Fruit fly (Drosophila melanogaster) whole organism, embryonic: ENCODE measurements around the gene CG44428.

ENCODE experiments used
- Abd-B ChIP-seq: fragments of 200-800 bp; sonication (Bioruptor generic); optimal IDR thresholded peaks from 2 replicates; lab custom pipeline; 2018; ENCODE audit warnings: missing biosample characterization, mild to moderate bottlenecking, missing genetic modification characterization, moderate library complexity
- Adf1 ChIP-seq: fragments of 200-800 bp; sonication (Bioruptor generic); IDR thresholded peaks from 2 replicates; pipeline ENCODE4 v1.3.6; 2022; ENCODE audit warnings: missing biosample characterization, missing genetic modification characterization
- Bgb ChIP-seq: fragments of 200-800 bp; sonication (Bioruptor generic); IDR thresholded peaks from 2 replicates; pipeline ENCODE4 v1.3.6; 2022; ENCODE audit warnings: missing biosample characterization, missing genetic modification characterization; ENCODE audit not compliant: partially characterized antibody
- CG10654 ChIP-seq: fragments of 200-800 bp; sonication (Bioruptor generic); optimal IDR thresholded peaks from 2 replicates; lab custom pipeline; 2016; ENCODE audit warnings: missing biosample characterization, missing genetic modification characterization
- CG14014 ChIP-seq: fragments of 200-800 bp; sonication (Bioruptor generic); IDR thresholded peaks from 2 replicates; pipeline ENCODE4 v1.3.6; 2022; ENCODE audit warnings: missing biosample characterization, missing genetic modification characterization
- CG15479 ChIP-seq: fragments of 200-800 bp; sonication (Bioruptor generic); optimal IDR thresholded peaks from 3 replicates; lab custom pipeline; 2019; ENCODE audit warnings: missing biosample characterization, mild to moderate bottlenecking, missing genetic modification characterization, moderate library complexity
- CG18599 ChIP-seq: fragments of 200-800 bp; sonication (Bioruptor generic); optimal IDR thresholded peaks from 3 replicates; lab custom pipeline; 2017; ENCODE audit warnings: missing biosample characterization, missing genetic modification characterization, mild to moderate bottlenecking, moderate library complexity, missing genetic modification reagents
- CG2129 ChIP-seq: fragments of 200-800 bp; sonication (Bioruptor generic); IDR thresholded peaks from 2 replicates; pipeline ENCODE4 v1.3.6; 2022; ENCODE audit warnings: missing biosample characterization, missing genetic modification characterization; ENCODE audit not compliant: partially characterized antibody
- CG2199 ChIP-seq: fragments of 200-800 bp; sonication (Bioruptor generic); IDR thresholded peaks from 3 replicates; pipeline ENCODE4 v1.3.6; 2022; ENCODE audit warnings: missing biosample characterization, missing genetic modification characterization
- CG4730 ChIP-seq: fragments of 200-800 bp; sonication (Bioruptor generic); IDR thresholded peaks from 2 replicates; pipeline ENCODE4 v1.3.6; 2022; ENCODE audit warnings: missing biosample characterization, missing genetic modification characterization
- CG4854 ChIP-seq: fragments of 200-800 bp; sonication (Bioruptor generic); optimal IDR thresholded peaks from 2 replicates; lab custom pipeline; 2016; ENCODE audit warnings: missing biosample characterization, missing genetic modification characterization, inconsistent platforms
- CG7556 ChIP-seq: fragments of 200-800 bp; sonication (Bioruptor generic); optimal IDR thresholded peaks from 2 replicates; lab custom pipeline; 2017; ENCODE audit warnings: missing biosample characterization, mild to moderate bottlenecking, missing genetic modification characterization
- CG9609 ChIP-seq: fragments of 200-800 bp; sonication (Bioruptor generic); optimal IDR thresholded peaks from 3 replicates; lab custom pipeline; 2016; ENCODE audit warnings: missing biosample characterization, missing genetic modification characterization
- Dbx ChIP-seq: fragments of 200-800 bp; sonication (Bioruptor generic); IDR thresholded peaks from 3 replicates; pipeline ENCODE4 v1.3.6; 2022; ENCODE audit warnings: missing biosample characterization, missing genetic modification characterization
- Ets65A ChIP-seq: fragments of 200-800 bp; sonication (Bioruptor generic); peaks from one replicate; lab custom pipeline; 2016; ENCODE audit warnings: missing biosample characterization, missing genetic modification characterization
- Hsf ChIP-seq: fragments of 200-800 bp; sonication (Bioruptor generic); optimal IDR thresholded peaks from 3 replicates; lab custom pipeline; 2016; ENCODE audit warnings: missing biosample characterization, missing genetic modification characterization
- MBD-R2 ChIP-seq: fragments of 200-800 bp; sonication (Bioruptor generic); IDR thresholded peaks from 2 replicates; pipeline ENCODE4 v1.3.6; 2022; ENCODE audit warnings: missing biosample characterization, missing genetic modification characterization
- MESR4 ChIP-seq: fragments of 200-800 bp; sonication (Bioruptor generic); optimal IDR thresholded peaks from 2 replicates; lab custom pipeline; 2018; ENCODE audit warnings: missing biosample characterization, mild to moderate bottlenecking, missing genetic modification characterization, moderate library complexity
- az2 ChIP-seq: fragments of 200-800 bp; sonication (Bioruptor generic); optimal IDR thresholded peaks from 3 replicates; lab custom pipeline; 2016; ENCODE audit warnings: missing biosample characterization, missing genetic modification characterization
- bowl ChIP-seq: fragments of 200-800 bp; sonication (Bioruptor generic); IDR thresholded peaks from 2 replicates; pipeline ENCODE4 v1.3.6; 2022; ENCODE audit warnings: missing biosample characterization, missing genetic modification characterization
- dati ChIP-seq: fragments of 200-800 bp; sonication (Bioruptor generic); IDR thresholded peaks from 2 replicates; pipeline ENCODE4 v1.3.6; 2022; ENCODE audit warnings: missing biosample characterization, missing genetic modification characterization
- gcm ChIP-seq: fragments of 200-800 bp; sonication (Bioruptor generic); optimal IDR thresholded peaks from 2 replicates; lab custom pipeline; 2019; ENCODE audit warnings: missing biosample characterization, mild to moderate bottlenecking, missing genetic modification characterization, moderate library complexity
- hth ChIP-seq: fragments of >200 bp; optimal IDR thresholded peaks from 2 replicates; lab custom pipeline; 2017; ENCODE audit warnings: inconsistent platforms
- ken ChIP-seq: fragments of 200-800 bp; sonication (Bioruptor generic); IDR thresholded peaks from 3 replicates; pipeline ENCODE4 v1.3.6; 2022; ENCODE audit warnings: missing biosample characterization, missing genetic modification characterization
- lola ChIP-seq, 3 experiments: fragments of >200 bp in 2 of 3; fragments of 200-800 bp in 1 of 3; sonication (Bioruptor generic) in 1 of 3; optimal IDR thresholded peaks; 2 replicates each; lab custom pipeline; 2017 to 2019; ENCODE audit warnings: missing biosample characterization in 3 of 3, missing genetic modification characterization in 3 of 3, mild to moderate bottlenecking in 1 of 3, moderate library complexity in 1 of 3
- nau ChIP-seq: fragments of 200-800 bp; sonication (Bioruptor generic); optimal IDR thresholded peaks from 3 replicates; lab custom pipeline; 2017; ENCODE audit warnings: missing biosample characterization, mild to moderate bottlenecking, missing genetic modification characterization, missing genetic modification reagents
- prd ChIP-seq, 3 experiments: fragments of >200 bp in 2 of 3; fragments of 200-800 bp in 1 of 3; sonication (Bioruptor generic) in 1 of 3; optimal IDR thresholded peaks in 2 of 3; IDR thresholded peaks in 1 of 3; 2 replicates in 2 of 3; 3 replicates in 1 of 3; pipeline versions ENCODE4 v1.3.6 to Lab custom; 2017 to 2022; ENCODE audit warnings: missing biosample characterization in 1 of 3, missing genetic modification characterization in 1 of 3
- pum ChIP-seq: fragments of 200-800 bp; sonication (Bioruptor generic); optimal IDR thresholded peaks from 2 replicates; lab custom pipeline; 2016; ENCODE audit warnings: missing biosample characterization, missing genetic modification characterization
- repo ChIP-seq: fragments of 200-800 bp; sonication (Bioruptor generic); optimal IDR thresholded peaks from 2 replicates; lab custom pipeline; 2016; ENCODE audit warnings: missing biosample characterization, missing genetic modification characterization
- schlank ChIP-seq: fragments of 200-800 bp; sonication (Bioruptor generic); optimal IDR thresholded peaks from 2 replicates; lab custom pipeline; 2018; ENCODE audit warnings: missing biosample characterization, mild to moderate bottlenecking, missing genetic modification characterization
- sd ChIP-seq: fragments of 200-800 bp; sonication (Bioruptor generic); optimal IDR thresholded peaks from 3 replicates; lab custom pipeline; 2018; ENCODE audit warnings: missing biosample characterization, mild to moderate bottlenecking, missing genetic modification characterization, moderate library complexity
- seq ChIP-seq: fragments of 200-800 bp; sonication (Bioruptor generic); IDR thresholded peaks from 2 replicates; pipeline ENCODE4 v1.3.6; 2022; ENCODE audit warnings: missing biosample characterization, missing genetic modification characterization
- slbo ChIP-seq: fragments of 200-800 bp; sonication (Bioruptor generic); IDR thresholded peaks from 2 replicates; pipeline ENCODE4 v1.3.6; 2022; ENCODE audit warnings: missing biosample characterization, missing genetic modification characterization
- sqz ChIP-seq: fragments of 200-800 bp; sonication (Bioruptor generic); optimal IDR thresholded peaks from 3 replicates; lab custom pipeline; 2018; ENCODE audit warnings: missing biosample characterization, mild to moderate bottlenecking, missing genetic modification characterization
- usp ChIP-seq: fragments of >200 bp; optimal IDR thresholded peaks from 2 replicates; lab custom pipeline; 2017; ENCODE audit warnings: missing biosample characterization, missing genetic modification characterization
- vvl ChIP-seq: fragments of 200-800 bp; sonication (Bioruptor generic); IDR thresholded peaks from 2 replicates; pipeline ENCODE4 v1.3.6; 2022; ENCODE audit warnings: missing biosample characterization, missing genetic modification characterization
- wdn ChIP-seq: fragments of 200-800 bp; sonication (Bioruptor generic); IDR thresholded peaks from 2 replicates; pipeline ENCODE4 v1.3.6; 2022; ENCODE audit warnings: missing biosample characterization, missing genetic modification characterization
- z ChIP-seq: fragments of 200-800 bp; sonication (Bioruptor generic); IDR thresholded peaks from 3 replicates; pipeline ENCODE4 v1.3.6; 2022; ENCODE audit warnings: missing biosample characterization, missing genetic modification characterization

Gene CG44428

DNA sequence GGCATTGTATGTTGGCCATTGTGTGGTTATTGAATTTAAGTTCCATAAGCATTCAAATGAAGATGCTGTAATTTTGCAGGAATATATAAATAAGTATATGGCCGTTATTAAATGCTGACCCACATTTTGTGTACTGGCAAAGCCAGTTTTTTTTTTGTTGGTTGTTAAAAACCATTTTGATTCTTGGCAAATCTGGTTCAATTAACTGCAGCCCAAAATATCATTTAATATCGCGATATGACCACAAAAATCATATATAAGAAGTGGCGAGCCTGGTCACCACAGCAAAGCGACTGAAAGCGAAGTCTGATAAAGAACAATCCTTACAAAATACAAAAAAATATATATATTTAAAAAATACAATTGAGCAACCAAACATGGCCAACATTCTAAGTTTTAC is 26.1 kb upstream of the CG44428 start, which contains the start of gene CG32631:
TSS of gene CG32631 (plus strand) at position 301 of the 400 bp plus-strand sequence.
- TF ChIP-seq MBD-R2 (GFP tag; lab: Robert Waterston, UW) = no peak
- no peak for TF ChIP-seq schlank (tag; lab: Kevin White, UChicago)
- no peak for TF ChIP-seq ken
- TF ChIP-seq CG4730 (GFP tag; lab: Robert Waterston, UW) = no peak
- no peak for TF ChIP-seq az2 (GFP tag; lab: Kevin White, UChicago)
- no peak for TF ChIP-seq gcm (GFP tag; lab: Kevin White, UChicago)
- TF ChIP-seq seq (GFP tag; lab: Robert Waterston, UW) = no peak
- TF ChIP-seq CG2129 (GFP tag; lab: Robert Waterston, UW) = no peak
- no peak for TF ChIP-seq Abd-B (GFP tag; lab: Kevin White, UChicago)
- TF ChIP-seq pum (GFP tag; lab: Kevin White, UChicago) = no peak
- TF ChIP-seq usp (GFP tag; lab: Kevin White, UChicago) = no peak
- TF ChIP-seq sd (tag; lab: Kevin White, UChicago) = no peak
- TF ChIP-seq prd (optimal IDR thresholded peaks at IDR 0.05; lab: Kevin White, UChicago) = no peak
- no peak for TF ChIP-seq prd (GFP tag; IDR thresholded peaks at IDR 0.05; lab: Robert Waterston, UW)
- TF ChIP-seq CG15479 (GFP tag; lab: Kevin White, UChicago) = no peak
- no peak for TF ChIP-seq Hsf (GFP tag; lab: Kevin White, UChicago)
- TF ChIP-seq lola (GFP tag; optimal IDR thresholded peaks at IDR 0.05; lab: Kevin White, UChicago) = no peak
- no peak for TF ChIP-seq sqz
- TF ChIP-seq CG2199 (GFP tag; lab: Robert Waterston, UW) = no peak
- no peak for TF ChIP-seq dati (GFP tag; lab: Robert Waterston, UW)

DNA sequence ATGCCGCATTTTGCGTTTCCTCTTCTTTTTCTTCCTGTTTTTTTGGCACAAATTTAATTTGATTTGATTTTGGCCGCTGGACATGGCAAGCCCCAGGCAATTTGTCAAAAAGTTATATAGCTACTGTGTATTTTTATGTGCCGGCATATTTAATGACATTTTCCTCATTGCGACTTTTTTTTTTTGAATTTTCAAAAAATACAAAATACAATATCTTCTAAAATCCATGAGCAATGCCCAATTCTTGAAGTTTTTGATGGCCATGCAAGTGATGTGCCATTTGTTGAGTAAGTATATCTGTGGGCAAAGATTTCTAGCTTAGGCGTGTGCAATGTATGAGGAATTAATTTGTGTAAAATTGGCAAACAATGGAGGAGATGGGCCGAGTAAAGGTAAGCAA is 25.7 kb upstream of the CG44428 start, which contains the start of gene CG11816:
TSS of gene CG11816 (minus strand) at position 101 of the 400 bp plus-strand sequence.
- no peak for TF ChIP-seq CG14014 (GFP tag; lab: Robert Waterston, UW)
- peak; percentile 2 for TF ChIP-seq Ets65A (GFP tag; lab: Kevin White, UChicago)
- no peak for TF ChIP-seq z

DNA sequence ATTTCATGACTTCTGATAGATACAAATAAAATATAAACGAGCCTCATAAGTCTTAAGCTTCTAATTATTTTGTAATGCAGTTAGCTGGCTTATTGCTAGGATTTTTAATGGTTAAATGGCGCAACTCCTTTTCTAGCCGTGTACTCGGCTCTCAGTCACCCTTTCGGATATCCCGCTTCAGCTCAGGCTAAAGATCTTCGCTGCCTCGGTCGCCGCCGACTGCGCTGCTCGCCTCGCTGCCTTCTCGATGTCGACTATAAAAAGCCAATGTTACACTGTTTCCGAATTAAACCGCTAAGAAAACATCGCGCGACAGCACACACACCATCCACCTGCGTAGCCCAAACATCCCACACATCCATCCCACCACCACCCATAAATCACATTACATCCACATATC is 13.3 kb upstream of the CG44428 start, which contains the start of gene Cpr12A:
TSS of gene Cpr12A (plus strand) at position 301 of the 400 bp plus-strand sequence.
- TF ChIP-seq CG4730 (GFP tag; lab: Robert Waterston, UW) (no peak), CG18599 (GFP tag; lab: Kevin White, UChicago) (no peak), slbo (GFP tag; lab: Robert Waterston, UW) (no peak), Dbx (GFP tag; lab: Robert Waterston, UW) (no peak), MESR4 (GFP tag; lab: Kevin White, UChicago) (no peak), CG4854 (GFP tag; lab: Kevin White, UChicago) (no peak), CG7556 (GFP tag; lab: Kevin White, UChicago) (no peak), CG10654 (no peak), Bgb (GFP tag; lab: Robert Waterston, UW) (no peak), hth (no peak), repo (GFP tag; lab: Kevin White, UChicago) (no peak), wdn (no peak), Adf1 (GFP tag; lab: Robert Waterston, UW) (no peak), bowl (GFP tag; lab: Robert Waterston, UW) (no peak), vvl (GFP tag; lab: Robert Waterston, UW) (no peak), nau (no peak), CG9609 (no peak)
